Worm (Caenorhabditis elegans) whole organism, midembryonic: Measurements from ENCODE around the gene B0228.9.

Experiments used
- T22C8.4 ChIP-seq: fragments of 200-800 bp; sonication (Bioruptor generic); IDR thresholded peaks from 2 replicates; pipeline ENCODE4 v1.3.6; 2022; ENCODE audit warnings: missing genetic modification characterization, missing compliant biosample characterization
- cog-1 ChIP-seq: sonication (generic microtip); optimal IDR thresholded peaks from 2 replicates; lab custom pipeline; 2016; ENCODE audit warnings: missing genetic modification characterization, missing compliant biosample characterization
- flt-1 ChIP-seq: fragments of 200-800 bp; sonication (Bioruptor generic); IDR thresholded peaks from 2 replicates; pipeline ENCODE4 v1.3.6; 2022; ENCODE audit warnings: missing genetic modification characterization, missing compliant biosample characterization
- klf-2 ChIP-seq: fragments of 200-800 bp; sonication (Bioruptor generic); conservative IDR thresholded peaks from 2 replicates; pipeline ENCODE4 v1.3.6; 2022; ENCODE audit warnings: missing genetic modification reagents, missing genetic modification characterization, missing compliant biosample characterization
- med-1 ChIP-seq: sonication (generic microtip); optimal IDR thresholded peaks from 2 replicates; lab custom pipeline; 2017; ENCODE audit warnings: missing genetic modification characterization, mild to moderate bottlenecking, missing compliant biosample characterization, antibody characterized with exemption, missing genetic modification reagents; ENCODE audit not compliant: insufficient read depth
- ref-1 ChIP-seq: fragments of 200-800 bp; sonication (Bioruptor generic); conservative IDR thresholded peaks from 2 replicates; pipeline ENCODE4 v1.3.6; 2022; ENCODE audit warnings: missing genetic modification reagents, missing genetic modification characterization, missing compliant biosample characterization
- tab-1 ChIP-seq: fragments of 200-800 bp; sonication (Bioruptor generic); IDR thresholded peaks from 2 replicates; pipeline ENCODE4 v1.3.6; 2022; ENCODE audit warnings: missing genetic modification characterization, missing compliant biosample characterization
- ztf-23 ChIP-seq: fragments of 200-800 bp; sonication (Bioruptor generic); IDR thresholded peaks from 2 replicates; pipeline ENCODE4 v1.3.6; 2022; ENCODE audit warnings: missing genetic modification reagents, missing genetic modification characterization, missing compliant biosample characterization
- ztf-29 ChIP-seq: fragments of 200-800 bp; sonication (Bioruptor generic); IDR thresholded peaks from 2 replicates; pipeline ENCODE4 v1.3.6; 2022; ENCODE audit warnings: missing genetic modification reagents, missing genetic modification characterization, missing compliant biosample characterization

DNA sequence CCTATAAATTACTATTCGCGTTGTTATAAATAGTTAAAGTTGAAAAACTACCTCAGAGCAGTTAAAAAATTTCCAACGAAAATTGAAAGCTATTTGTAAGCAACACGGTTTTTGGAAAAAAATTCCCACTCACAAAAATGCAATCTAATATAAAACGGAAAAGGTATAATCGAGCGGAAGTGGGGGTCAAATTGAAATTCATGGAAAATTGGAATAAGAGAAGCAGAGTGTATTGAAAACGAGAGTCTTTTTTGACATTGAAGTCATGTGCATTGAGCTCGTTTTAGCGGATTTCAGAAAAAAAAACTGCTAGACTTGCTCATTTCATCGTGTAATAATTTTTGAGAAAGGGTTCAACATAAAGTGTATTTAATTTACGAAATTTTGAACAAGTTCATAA, 6.8 kb upstream of the B0228.9 start:
- no peak for TF ChIP-seq ref-1 (GFP tag; lab: Robert Waterston, UW)
- TF ChIP-seq T22C8.4 = no peak
- TF ChIP-seq med-1 (GFP tag; lab: Kevin White, UChicago) = no peak
- no peak for TF ChIP-seq ztf-23
- no peak for TF ChIP-seq flt-1 (GFP tag; lab: Robert Waterston, UW)
- no peak for TF ChIP-seq cog-1 (tag; lab: Kevin White, UChicago)
- no peak for TF ChIP-seq tab-1
- TF ChIP-seq klf-2 (GFP tag; lab: Robert Waterston, UW) = no peak
- TF ChIP-seq ztf-29 = no peak
